Fruit fly (Drosophila melanogaster) whole organism, adult: Measurements from ENCODE around the gene rin.
A peak's percentile ranks its signal among the peaks of the same experiment; 100 is the strongest.

Source experiments
- CG11617 ChIP-seq: fragments of 200-800 bp; sonication (Bioruptor generic); optimal IDR thresholded peaks from 2 replicates; lab custom pipeline; 2017; ENCODE audit warnings: mild to moderate bottlenecking, missing biosample characterization, missing genetic modification reagents, missing genetic modification characterization
- CG12768 ChIP-seq: fragments of 200-800 bp; sonication (Bioruptor generic); optimal IDR thresholded peaks from 2 replicates; lab custom pipeline; 2017; ENCODE audit warnings: missing biosample characterization, missing genetic modification characterization, mild to moderate bottlenecking, moderate library complexity, missing genetic modification reagents
- CG14711 ChIP-seq: fragments of 200-800 bp; sonication (Bioruptor generic); optimal IDR thresholded peaks from 2 replicates; lab custom pipeline; 2018; ENCODE audit warnings: missing biosample characterization, mild to moderate bottlenecking, missing genetic modification characterization, moderate library complexity
- CG1620 ChIP-seq: fragments of 200-800 bp; sonication (Bioruptor generic); optimal IDR thresholded peaks from 2 replicates; lab custom pipeline; 2016; ENCODE audit warnings: missing biosample characterization, missing genetic modification characterization
- CG33017 ChIP-seq: fragments of 200-800 bp; sonication (Bioruptor generic); optimal IDR thresholded peaks from 2 replicates; lab custom pipeline; 2018; ENCODE audit warnings: missing biosample characterization, mild to moderate bottlenecking, missing genetic modification characterization, moderate library complexity
- CG5204 ChIP-seq: fragments of 200-800 bp; sonication (Bioruptor generic); optimal IDR thresholded peaks from 2 replicates; lab custom pipeline; 2016; ENCODE audit warnings: missing biosample characterization, missing genetic modification characterization
- CG7045 ChIP-seq: fragments of 200-800 bp; sonication (Bioruptor generic); optimal IDR thresholded peaks from 2 replicates; lab custom pipeline; 2017; ENCODE audit warnings: missing biosample characterization, mild to moderate bottlenecking, missing genetic modification characterization
- CG7101 ChIP-seq: fragments of 200-800 bp; sonication (Bioruptor generic); optimal IDR thresholded peaks from 2 replicates; lab custom pipeline; 2018; ENCODE audit warnings: missing biosample characterization, mild to moderate bottlenecking, missing genetic modification characterization, moderate library complexity
- Clk ChIP-seq: fragments of 200-800 bp; sonication (Bioruptor generic); optimal IDR thresholded peaks from 2 replicates; lab custom pipeline; 2017; ENCODE audit warnings: missing biosample characterization, missing genetic modification characterization
- Crg-1 ChIP-seq: fragments of 200-800 bp; sonication (Bioruptor generic); optimal IDR thresholded peaks from 2 replicates; lab custom pipeline; 2016; ENCODE audit warnings: missing biosample characterization, missing genetic modification characterization
- Hr96 ChIP-seq: fragments of 200-800 bp; sonication (Bioruptor generic); optimal IDR thresholded peaks from 2 replicates; lab custom pipeline; 2016; ENCODE audit warnings: missing biosample characterization, missing genetic modification characterization
- Mnt ChIP-seq: fragments of 200-800 bp; sonication (Bioruptor generic); optimal IDR thresholded peaks from 2 replicates; lab custom pipeline; 2016; ENCODE audit warnings: missing biosample characterization, mild to moderate bottlenecking, missing genetic modification characterization
- bab1 ChIP-seq: fragments of 200-800 bp; sonication (Bioruptor generic); optimal IDR thresholded peaks from 3 replicates; lab custom pipeline; 2019; ENCODE audit warnings: missing biosample characterization, mild to moderate bottlenecking, missing genetic modification characterization, moderate library complexity
- cic ChIP-seq: fragments of 200-800 bp; sonication (Bioruptor generic); optimal IDR thresholded peaks from 2 replicates; lab custom pipeline; 2017; ENCODE audit warnings: missing biosample characterization, mild to moderate bottlenecking, missing genetic modification characterization, moderate library complexity
- cnc ChIP-seq, 2 experiments: fragments of >200 bp; optimal IDR thresholded peaks; 2 replicates each; lab custom pipeline; 2017
- kay ChIP-seq: fragments of 200-800 bp; sonication (Bioruptor generic); peaks from one replicate; lab custom pipeline; 2016; ENCODE audit warnings: missing biosample characterization, missing genetic modification characterization, borderline replicate concordance
- ovo ChIP-seq: fragments of 200-800 bp; sonication (Bioruptor generic); optimal IDR thresholded peaks from 2 replicates; lab custom pipeline; 2016; ENCODE audit warnings: missing biosample characterization, missing genetic modification characterization
- pad ChIP-seq: fragments of 200-800 bp; sonication (Bioruptor generic); optimal IDR thresholded peaks from 3 replicates; lab custom pipeline; 2017; ENCODE audit warnings: missing biosample characterization, missing genetic modification characterization, mild to moderate bottlenecking, moderate library complexity, missing genetic modification reagents
- tj ChIP-seq: fragments of 200-800 bp; sonication (Bioruptor generic); optimal IDR thresholded peaks from 3 replicates; lab custom pipeline; 2017; ENCODE audit warnings: missing biosample characterization, mild to moderate bottlenecking, missing genetic modification characterization, moderate library complexity
- toe ChIP-seq: fragments of 200-800 bp; sonication (Bioruptor generic); optimal IDR thresholded peaks from 2 replicates; lab custom pipeline; 2016; ENCODE audit warnings: missing biosample characterization, missing genetic modification characterization

Gene rin

DNA sequence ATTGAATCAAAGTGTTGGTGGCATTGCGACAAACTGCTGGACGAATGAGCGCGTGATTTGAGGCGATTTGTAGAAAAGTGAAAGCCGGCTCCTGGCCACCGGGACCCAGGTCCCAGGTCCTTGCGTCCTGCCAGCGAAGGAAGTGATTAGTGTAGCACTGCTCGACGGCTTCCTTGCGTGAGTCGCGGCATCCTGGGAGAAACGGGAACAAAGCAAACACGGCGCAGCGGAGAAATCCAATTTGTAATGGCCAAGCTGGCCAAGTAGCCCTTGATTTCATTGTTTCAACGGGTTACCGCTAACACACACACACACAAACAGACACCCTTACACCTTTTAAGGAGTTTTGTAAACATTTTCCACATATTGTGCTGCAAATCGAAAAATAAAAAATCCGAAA is 15.2 kb upstream of the rin start, which contains the start of gene CG10841:
TSS of gene CG10841 (plus strand) at position 301 of the 400 bp plus-strand sequence.
- TF ChIP-seq Crg-1 (GFP tag; lab: Kevin White, UChicago) (no peak), toe (GFP tag; lab: Kevin White, UChicago) (no peak), CG7045 (no peak), CG12768 (GFP tag; lab: Kevin White, UChicago) (no peak), kay (GFP tag; lab: Kevin White, UChicago) (no peak), Mnt (no peak), cnc (optimal IDR thresholded peaks at IDR 0.05; lab: Kevin White, UChicago) (no peak), cic (GFP tag; lab: Kevin White, UChicago) (no peak), pad (GFP tag; lab: Kevin White, UChicago) (no peak), ovo (GFP tag; lab: Kevin White, UChicago) (no peak), tj (GFP tag; lab: Kevin White, UChicago) (no peak), CG11617 (GFP tag; lab: Kevin White, UChicago) (no peak), CG7101 (tag; lab: Kevin White, UChicago) (no peak), Hr96 (GFP tag; lab: Kevin White, UChicago) (no peak), CG5204 (GFP tag; lab: Kevin White, UChicago) (no peak), CG33017 (tag; lab: Kevin White, UChicago) (no peak), CG1620 (GFP tag; lab: Kevin White, UChicago) (no peak), Clk (no peak), CG14711 (no peak)

dm6 chr3R:13644778-13645660 is 1.8 kb upstream of the rin start:
- TF ChIP-seq cic (GFP tag; lab: Kevin White, UChicago) (peak; percentile 59), Clk (peak; percentile 29), Crg-1 (GFP tag; lab: Kevin White, UChicago) (no peak), CG11617 (GFP tag; lab: Kevin White, UChicago) (peak; percentile 33), Mnt (peak; percentile 94), bab1 (peak; percentile 68), CG12768 (GFP tag; lab: Kevin White, UChicago) (peak; percentile 29), CG1620 (GFP tag; lab: Kevin White, UChicago) (no peak), CG14711 (peak; percentile 97), tj (GFP tag; lab: Kevin White, UChicago) (peak; percentile 39), CG7101 (tag; lab: Kevin White, UChicago) (peak; percentile 40), CG5204 (GFP tag; lab: Kevin White, UChicago) (no peak), cnc (optimal IDR thresholded peaks at IDR 0.05; lab: Kevin White, UChicago) (no peak), ovo (GFP tag; lab: Kevin White, UChicago) (no peak), CG33017 (tag; lab: Kevin White, UChicago) (peak; percentile 57), kay (GFP tag; lab: Kevin White, UChicago) (peak; percentile 88), CG7045 (peak; percentile 32), Hr96 (GFP tag; lab: Kevin White, UChicago) (no peak), pad (GFP tag; lab: Kevin White, UChicago) (peak; percentile 39), toe (GFP tag; lab: Kevin White, UChicago) (no peak)

- TF ChIP-seq CG12768 (GFP tag; lab: Kevin White, UChicago) (peak; percentile 70), cnc (optimal IDR thresholded peaks at IDR 0.05; lab: Kevin White, UChicago) (no peak), CG1620 (GFP tag; lab: Kevin White, UChicago) (peak; percentile 46), ovo (GFP tag; lab: Kevin White, UChicago) (peak; percentile 30), CG33017 (tag; lab: Kevin White, UChicago) (peak; percentile 48), Hr96 (GFP tag; lab: Kevin White, UChicago) (peak; percentile 72), Crg-1 (GFP tag; lab: Kevin White, UChicago) (peak; percentile 49), cic (GFP tag; lab: Kevin White, UChicago) (peak; percentile 46), CG7101 (tag; lab: Kevin White, UChicago) (peak; percentile 67), toe (GFP tag; lab: Kevin White, UChicago) (no peak), Mnt (peak; percentile 42), pad (GFP tag; lab: Kevin White, UChicago) (peak; percentile 31), CG11617 (GFP tag; lab: Kevin White, UChicago) (peak; percentile 55), tj (GFP tag; lab: Kevin White, UChicago) (peak; percentile 47), Clk (no peak), kay (GFP tag; lab: Kevin White, UChicago) (peak; percentile 51), CG7045 (peak; percentile 55), bab1 (peak; percentile 74), CG14711 (peak; percentile 41), CG5204 (GFP tag; lab: Kevin White, UChicago) (no peak)
These were observed 882 bp upstream of the rin start, which contains the start of gene sqd for dm6 chr3R:13645874-13646370. Gene sqd, minus strand, starts transcription at chr3R:13646304.

DNA sequence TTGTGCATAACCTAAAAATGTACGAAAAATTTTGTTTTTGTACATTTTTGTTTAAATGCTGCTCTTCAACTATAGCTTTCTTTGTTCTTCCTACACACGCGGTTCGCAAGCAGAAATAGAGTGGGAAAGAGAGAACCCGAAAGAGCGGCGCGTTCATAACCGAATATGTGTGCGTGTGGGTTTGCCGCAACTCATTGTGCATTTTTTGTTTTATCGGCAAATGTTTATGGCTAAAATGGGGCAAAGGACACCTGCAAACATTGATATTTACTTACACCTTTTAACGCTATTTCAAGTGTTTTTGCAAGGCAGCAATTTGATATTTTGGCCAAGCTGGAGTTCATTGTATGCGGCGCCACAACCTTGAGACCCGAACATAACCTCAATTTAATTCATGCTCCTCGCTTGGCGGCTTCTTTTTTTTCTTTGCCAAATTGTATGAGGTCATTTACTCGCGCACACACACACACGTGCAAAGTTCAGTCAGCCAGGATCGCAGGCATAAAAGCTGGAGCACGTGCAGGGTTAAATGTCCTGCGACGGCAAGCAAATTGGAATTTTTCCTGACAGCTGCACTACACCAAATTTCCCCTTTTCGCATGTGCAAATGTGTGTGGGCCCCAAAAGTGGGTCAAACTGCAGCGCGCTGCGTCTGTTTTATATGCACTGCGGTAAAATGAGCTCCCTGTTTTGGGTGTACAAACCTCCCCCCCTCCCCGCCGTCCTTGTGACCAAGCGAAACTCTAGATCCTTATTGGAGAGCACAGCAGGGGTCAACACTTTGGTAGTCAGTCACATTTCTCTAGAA is 1.1 kb downstream of the rin start:
- peak; percentile 38 for TF ChIP-seq pad (GFP tag; lab: Kevin White, UChicago)
- no peak for TF ChIP-seq Crg-1 (GFP tag; lab: Kevin White, UChicago)
- no peak for TF ChIP-seq CG7045
